Worm (Caenorhabditis elegans) whole organism, L3 larva: ENCODE results near the gene ZK546.19.
"Not testable (repeated sequence)": the region's sequence is repeated elsewhere in the genome, so short reads cannot be mapped to it uniquely, and the experiment has no call there.

Source experiments
- ZK546.5 ChIP-seq: sonication (generic microtip); optimal IDR thresholded peaks from 2 replicates; lab custom pipeline; 2017; ENCODE audit warnings: missing biosample characterization, missing genetic modification characterization
- aly-2 ChIP-seq: fragments of 150-350 bp; optimal IDR thresholded peaks from 2 replicates; lab custom pipeline; 2014; ENCODE audit warnings: missing biosample characterization, missing genetic modification characterization
- ceh-16 ChIP-seq: sonication (generic microtip); optimal IDR thresholded peaks from 2 replicates; lab custom pipeline; 2017; ENCODE audit warnings: missing biosample characterization, missing genetic modification characterization
- ceh-28 ChIP-seq: fragments of 150-350 bp; optimal IDR thresholded peaks from 2 replicates; lab custom pipeline; 2014; ENCODE audit warnings: missing biosample characterization, missing genetic modification reagents, missing genetic modification characterization
- egl-5 ChIP-seq: fragments of 150-350 bp; optimal IDR thresholded peaks from 2 replicates; lab custom pipeline; 2017; ENCODE audit warnings: missing biosample characterization, missing genetic modification reagents, missing genetic modification characterization, inconsistent platforms
- elt-1 ChIP-seq: fragments of 150-350 bp; optimal IDR thresholded peaks from 2 replicates; lab custom pipeline; 2014; ENCODE audit warnings: missing biosample characterization, missing genetic modification characterization
- elt-2 ChIP-seq: sonication (generic microtip); optimal IDR thresholded peaks from 2 replicates; lab custom pipeline; 2016; ENCODE audit warnings: missing genetic modification reagents, mild to moderate bottlenecking, missing genetic modification characterization, missing compliant biosample characterization
- elt-3 ChIP-seq, 3 experiments: fragments of 150-350 bp in 1 of 3; sonication (generic microtip) in 2 of 3; optimal IDR thresholded peaks; 2 replicates in 2 of 3; 4 replicates in 1 of 3; lab custom pipeline; 2014 to 2017; ENCODE audit warnings: missing biosample characterization in 3 of 3, missing genetic modification characterization in 3 of 3
- fkh-10 ChIP-seq: sonication (generic microtip); optimal IDR thresholded peaks from 2 replicates; lab custom pipeline; 2017; ENCODE audit warnings: missing biosample characterization, missing genetic modification reagents, missing genetic modification characterization
- fkh-2 ChIP-seq: fragments of 150-350 bp; optimal IDR thresholded peaks from 2 replicates; lab custom pipeline; 2014; ENCODE audit warnings: missing biosample characterization, missing genetic modification reagents, missing genetic modification characterization
- fos-1 ChIP-seq: fragments of 150-350 bp; optimal IDR thresholded peaks from 2 replicates; lab custom pipeline; 2014; ENCODE audit warnings: missing biosample characterization, missing genetic modification characterization
- lin-15B ChIP-seq: fragments of 150-350 bp; optimal IDR thresholded peaks from 2 replicates; lab custom pipeline; 2014; ENCODE audit warnings: missing biosample characterization, missing genetic modification characterization
- lin-39 ChIP-seq: fragments of 150-350 bp; optimal IDR thresholded peaks from 2 replicates; lab custom pipeline; 2018; ENCODE audit warnings: missing biosample characterization, missing genetic modification reagents, missing genetic modification characterization
- lsy-12 ChIP-seq: sonication (generic microtip); optimal IDR thresholded peaks from 2 replicates; lab custom pipeline; 2016; ENCODE audit warnings: mild to moderate bottlenecking, missing genetic modification characterization, missing compliant biosample characterization
- nfya-1 ChIP-seq: sonication (generic microtip); optimal IDR thresholded peaks from 2 replicates; lab custom pipeline; 2017; ENCODE audit warnings: missing genetic modification characterization, mild to moderate bottlenecking, missing compliant biosample characterization, antibody characterized with exemption, moderate library complexity; ENCODE audit not compliant: insufficient read depth
- nhr-23 ChIP-seq: fragments of 150-350 bp; optimal IDR thresholded peaks from 2 replicates; lab custom pipeline; 2014; ENCODE audit warnings: missing biosample characterization, missing genetic modification reagents, missing genetic modification characterization
- nhr-237 ChIP-seq: fragments of 150-350 bp; optimal IDR thresholded peaks from 2 replicates; lab custom pipeline; 2014; ENCODE audit warnings: missing biosample characterization, missing genetic modification characterization
- nhr-25 ChIP-seq: sonication (generic microtip); optimal IDR thresholded peaks from 2 replicates; lab custom pipeline; 2017; ENCODE audit warnings: missing biosample characterization, missing genetic modification characterization
- nhr-28 ChIP-seq: fragments of 150-350 bp; optimal IDR thresholded peaks from 2 replicates; lab custom pipeline; 2014; ENCODE audit warnings: missing biosample characterization, missing genetic modification characterization
- nhr-43 ChIP-seq: sonication (generic microtip); optimal IDR thresholded peaks from 2 replicates; lab custom pipeline; 2016; ENCODE audit warnings: mild to moderate bottlenecking, missing genetic modification characterization, missing compliant biosample characterization; ENCODE audit not compliant: poor library complexity, severe bottlenecking
- nhr-67 ChIP-seq: fragments of 150-350 bp; optimal IDR thresholded peaks from 2 replicates; lab custom pipeline; 2014; ENCODE audit warnings: missing biosample characterization, missing genetic modification characterization
- nhr-77 ChIP-seq: fragments of 150-350 bp; optimal IDR thresholded peaks from 2 replicates; lab custom pipeline; 2014; ENCODE audit warnings: missing biosample characterization, missing genetic modification characterization
- pqm-1 ChIP-seq: fragments of 150-350 bp; optimal IDR thresholded peaks from 2 replicates; lab custom pipeline; 2017; ENCODE audit warnings: missing biosample characterization, missing genetic modification characterization, inconsistent platforms
- sea-2 ChIP-seq: fragments of 150-350 bp; sonication (generic microtip); optimal IDR thresholded peaks from 4 replicates; lab custom pipeline; 2014; ENCODE audit warnings: missing biosample characterization, missing genetic modification reagents, missing genetic modification characterization
- skn-1 ChIP-seq: fragments of 150-350 bp; optimal IDR thresholded peaks from 2 replicates; lab custom pipeline; 2014; ENCODE audit warnings: missing biosample characterization, missing genetic modification characterization
- snpc-4 ChIP-seq: fragments of 150-350 bp; optimal IDR thresholded peaks from 2 replicates; lab custom pipeline; 2014; ENCODE audit warnings: missing biosample characterization, missing genetic modification characterization
- tbx-2 ChIP-seq: sonication (generic microtip); optimal IDR thresholded peaks from 2 replicates; lab custom pipeline; 2016; ENCODE audit warnings: mild to moderate bottlenecking, missing genetic modification characterization, missing compliant biosample characterization
- unc-39 ChIP-seq: sonication (generic microtip); optimal IDR thresholded peaks from 4 replicates; lab custom pipeline; 2017; ENCODE audit warnings: missing biosample characterization, missing genetic modification characterization
- unc-62 ChIP-seq: fragments of 150-350 bp; sonication (generic microtip); optimal IDR thresholded peaks from 4 replicates; lab custom pipeline; 2014; ENCODE audit warnings: missing biosample characterization, missing genetic modification reagents, missing genetic modification characterization
- zag-1 ChIP-seq: fragments of 150-350 bp; optimal IDR thresholded peaks from 2 replicates; lab custom pipeline; 2014; ENCODE audit warnings: missing biosample characterization, missing genetic modification characterization

The ZK546.19 gene

ce11 chrII:4905331-4905730, 36.2 kb upstream of the ZK546.19 start:
- TF ChIP-seq nhr-43 (tag; lab: Kevin White, UChicago), result no peak
- TF ChIP-seq nhr-23, result no peak
- no peak for TF ChIP-seq fkh-10 (GFP tag; lab: Kevin White, UChicago)
- no peak for TF ChIP-seq snpc-4 (tag; lab: Kevin White, UChicago)

ce11 chrII:4905883-4906282, 35.6 kb upstream of the ZK546.19 start:
- TF ChIP-seq elt-1, result no peak
- TF ChIP-seq fkh-2, result no peak
- no peak for TF ChIP-seq sea-2
- TF ChIP-seq nhr-67 (tag; lab: Kevin White, UChicago), result no peak
- no peak for TF ChIP-seq nhr-25 (tag; lab: Kevin White, UChicago)
- no peak for TF ChIP-seq snpc-4 (tag; lab: Kevin White, UChicago)
- no peak for TF ChIP-seq nhr-77 (tag; lab: Kevin White, UChicago)
- no peak for TF ChIP-seq unc-39 (tag; lab: Kevin White, UChicago)
- no peak for TF ChIP-seq unc-62 (GFP tag; lab: Kevin White, UChicago)
- no peak for TF ChIP-seq ceh-28
- TF ChIP-seq nhr-237 (tag; lab: Kevin White, UChicago), result no peak
- TF ChIP-seq, all 47 proteins: peak for 0

ce11 chrII:4908160-4908559, 33.4 kb upstream of the ZK546.19 start:
- TF ChIP-seq nfya-1 (tag; lab: Kevin White, UChicago) (peak; percentile 48), fos-1 (tag; lab: Kevin White, UChicago) (no peak), egl-5 (tag; lab: Kevin White, UChicago) (peak; percentile 88), nhr-23 (peak; percentile 26), elt-2 (tag; lab: Kevin White, UChicago) (peak; percentile 22), tbx-2 (tag; lab: Kevin White, UChicago) (peak; percentile 5), skn-1 (tag; lab: Kevin White, UChicago) (peak; percentile 93), lin-39 (peak; percentile 25), nhr-237 (tag; lab: Kevin White, UChicago) (no peak)

ce11 chrII:4914214-4914613, 27.3 kb upstream of the ZK546.19 start, which contains the start of gene R05F9.11:
Gene R05F9.11, minus strand, starts transcription at chrII:4914218.
- TF ChIP-seq aly-2 (no peak), elt-2 (tag; lab: Kevin White, UChicago) (peak; percentile 13)

- TF ChIP-seq unc-62 (GFP tag; lab: Kevin White, UChicago) (no peak), nhr-23 (no peak), nhr-28 (tag; lab: Kevin White, UChicago) (no peak), ceh-16 (tag; lab: Kevin White, UChicago) (no peak), tbx-2 (tag; lab: Kevin White, UChicago) (no peak), elt-2 (tag; lab: Kevin White, UChicago) (no peak), pqm-1 (tag; lab: Kevin White, UChicago) (no peak), elt-3 (tag; optimal IDR thresholded peaks at IDR 0.05; lab: Kevin White, UChicago) (no peak), nhr-237 (tag; lab: Kevin White, UChicago) (no peak), ZK546.5 (no peak), lsy-12 (tag; lab: Kevin White, UChicago) (no peak)
Measured at ce11 chrII:4915572-4915971, 26.0 kb upstream of the ZK546.19 start.

ce11 chrII:4916462-4916861, 25.1 kb upstream of the ZK546.19 start, which contains the start of gene msp-31:
Gene msp-31, minus strand, starts transcription at chrII:4916562.
- TF ChIP-seq lin-15B (tag; lab: Kevin White, UChicago); zag-1; elt-3 (tag; optimal IDR thresholded peaks at IDR 0.05; lab: Kevin White, UChicago): not testable (repeated sequence)
